Fruit fly (Drosophila melanogaster) whole organism, embryonic: ENCODE data around the gene Xe7.

Source experiments
- ATbp ChIP-seq: fragments of 200-800 bp; sonication (Bioruptor generic); optimal IDR thresholded peaks from 2 replicates; lab custom pipeline; 2017; ENCODE audit warnings: missing biosample characterization, mild to moderate bottlenecking, missing genetic modification characterization, missing genetic modification reagents
- Atf6 ChIP-seq: fragments of 200-800 bp; sonication (Bioruptor generic); IDR thresholded peaks from 2 replicates; pipeline ENCODE4 v1.3.6; 2022; ENCODE audit warnings: missing biosample characterization, missing genetic modification characterization
- CG10209 ChIP-seq: fragments of 200-800 bp; sonication (Bioruptor generic); optimal IDR thresholded peaks from 3 replicates; lab custom pipeline; 2017; ENCODE audit warnings: missing biosample characterization, mild to moderate bottlenecking, missing genetic modification characterization, missing genetic modification reagents
- CG10543 ChIP-seq: fragments of 200-800 bp; sonication (Bioruptor generic); optimal IDR thresholded peaks from 3 replicates; lab custom pipeline; 2017; ENCODE audit warnings: missing biosample characterization, mild to moderate bottlenecking, missing genetic modification characterization, moderate library complexity
- CG10979 ChIP-seq: fragments of 200-800 bp; sonication (Bioruptor generic); optimal IDR thresholded peaks from 2 replicates; lab custom pipeline; 2018; ENCODE audit warnings: missing biosample characterization, mild to moderate bottlenecking, missing genetic modification characterization, moderate library complexity
- CG12769 ChIP-seq: fragments of 200-800 bp; sonication (Bioruptor generic); optimal IDR thresholded peaks from 2 replicates; lab custom pipeline; 2019; ENCODE audit warnings: missing biosample characterization, mild to moderate bottlenecking, missing genetic modification characterization, moderate library complexity
- CG1529 ChIP-seq: fragments of 200-800 bp; sonication (Bioruptor generic); optimal IDR thresholded peaks from 3 replicates; lab custom pipeline; 2018; ENCODE audit warnings: missing biosample characterization, missing genetic modification characterization
- CG15514 ChIP-seq: fragments of 200-800 bp; sonication (Bioruptor generic); optimal IDR thresholded peaks from 3 replicates; lab custom pipeline; 2017; ENCODE audit warnings: missing biosample characterization, missing genetic modification characterization, mild to moderate bottlenecking, moderate library complexity, missing genetic modification reagents
- CG16815 ChIP-seq: fragments of 200-800 bp; sonication (Bioruptor generic); optimal IDR thresholded peaks from 3 replicates; lab custom pipeline; 2017; ENCODE audit warnings: missing biosample characterization, mild to moderate bottlenecking, missing genetic modification characterization
- CG16863 ChIP-seq: fragments of 200-800 bp; sonication (Bioruptor generic); optimal IDR thresholded peaks from 3 replicates; lab custom pipeline; 2016; ENCODE audit warnings: missing biosample characterization, missing genetic modification characterization
- CG17829 ChIP-seq: fragments of 200-800 bp; optimal IDR thresholded peaks from 2 replicates; lab custom pipeline; 2019; ENCODE audit warnings: missing biosample characterization, mild to moderate bottlenecking, missing genetic modification characterization, moderate library complexity
- CG18476 ChIP-seq: fragments of 200-800 bp; sonication (Bioruptor generic); optimal IDR thresholded peaks from 2 replicates; lab custom pipeline; 2016; ENCODE audit warnings: missing biosample characterization, mild to moderate bottlenecking, missing genetic modification characterization
- CG18599 ChIP-seq: fragments of 200-800 bp; sonication (Bioruptor generic); optimal IDR thresholded peaks from 3 replicates; lab custom pipeline; 2017; ENCODE audit warnings: missing biosample characterization, missing genetic modification characterization, mild to moderate bottlenecking, moderate library complexity, missing genetic modification reagents
- CG2199 ChIP-seq: fragments of 200-800 bp; sonication (Bioruptor generic); IDR thresholded peaks from 3 replicates; pipeline ENCODE4 v1.3.6; 2022; ENCODE audit warnings: missing biosample characterization, missing genetic modification characterization
- CG31365 ChIP-seq: fragments of 200-800 bp; sonication (Bioruptor generic); optimal IDR thresholded peaks from 2 replicates; lab custom pipeline; 2018; ENCODE audit warnings: missing biosample characterization, mild to moderate bottlenecking, missing genetic modification characterization
- CG3163 ChIP-seq: fragments of 200-800 bp; sonication (Bioruptor generic); optimal IDR thresholded peaks from 3 replicates; lab custom pipeline; 2016; ENCODE audit warnings: missing biosample characterization, missing genetic modification characterization
- CG32532 ChIP-seq: fragments of 200-800 bp; sonication (Bioruptor generic); IDR thresholded peaks from 2 replicates; pipeline ENCODE4 v1.3.6; 2022; ENCODE audit warnings: missing biosample characterization, missing genetic modification characterization
- CG7928 ChIP-seq: fragments of 200-800 bp; sonication (Bioruptor generic); optimal IDR thresholded peaks from 2 replicates; lab custom pipeline; 2017; ENCODE audit warnings: missing biosample characterization, mild to moderate bottlenecking, missing genetic modification characterization
- CG8281 ChIP-seq: fragments of 200-800 bp; sonication (Bioruptor generic); optimal IDR thresholded peaks from 2 replicates; lab custom pipeline; 2018; ENCODE audit warnings: missing biosample characterization, mild to moderate bottlenecking, missing genetic modification characterization, moderate library complexity
- CG8290 ChIP-seq, 3 experiments: fragments of 200-800 bp; sonication (Bioruptor generic); optimal IDR thresholded peaks; 2 replicates each; lab custom pipeline; 2016 to 2019; ENCODE audit warnings: missing biosample characterization in 3 of 3, missing genetic modification characterization in 3 of 3, mild to moderate bottlenecking in 2 of 3, moderate library complexity in 1 of 3
- CG8359 ChIP-seq: fragments of 200-800 bp; sonication (Bioruptor generic); optimal IDR thresholded peaks from 2 replicates; lab custom pipeline; 2017; ENCODE audit warnings: missing biosample characterization, mild to moderate bottlenecking, missing genetic modification characterization, borderline replicate concordance
- CTCF ChIP-seq: fragments of 200-800 bp; sonication (Bioruptor generic); optimal IDR thresholded peaks from 2 replicates; lab custom pipeline; 2017; ENCODE audit warnings: missing biosample characterization, mild to moderate bottlenecking, missing genetic modification characterization, moderate library complexity
- Doc3 ChIP-seq: fragments of 200-800 bp; sonication (Bioruptor generic); IDR thresholded peaks from 3 replicates; pipeline ENCODE4 v1.3.6; 2022; ENCODE audit warnings: missing biosample characterization, missing genetic modification characterization; ENCODE audit not compliant: partially characterized antibody
- Drgx ChIP-seq: fragments of 200-800 bp; sonication (Bioruptor generic); IDR thresholded peaks from 2 replicates; pipeline ENCODE4 v1.3.6; 2022; ENCODE audit warnings: missing biosample characterization, missing genetic modification characterization
- Eip74EF ChIP-seq, 2 experiments: fragments of 200-800 bp in 1 of 2; fragments of >200 bp in 1 of 2; sonication (Bioruptor generic) in 1 of 2; optimal IDR thresholded peaks; 2 replicates each; lab custom pipeline; 2017 to 2019; ENCODE audit warnings: missing biosample characterization in 2 of 2, missing genetic modification characterization in 2 of 2, mild to moderate bottlenecking in 1 of 2, moderate library complexity in 1 of 2
- Gsc ChIP-seq: fragments of 200-800 bp; sonication (Bioruptor generic); IDR thresholded peaks from 2 replicates; pipeline ENCODE4 v1.3.6; 2022; ENCODE audit warnings: missing biosample characterization, missing genetic modification characterization
- HLH3B ChIP-seq: fragments of 200-800 bp; sonication (Bioruptor generic); IDR thresholded peaks from 2 replicates; pipeline ENCODE4 v1.3.6; 2022; ENCODE audit warnings: missing biosample characterization, missing genetic modification characterization
- HmgD ChIP-seq: fragments of 200-800 bp; sonication (Bioruptor generic); optimal IDR thresholded peaks from 3 replicates; lab custom pipeline; 2016; ENCODE audit warnings: missing biosample characterization, missing genetic modification characterization
- Hr39 ChIP-seq: fragments of >200 bp; optimal IDR thresholded peaks from 2 replicates; lab custom pipeline; 2017
- Hr51 ChIP-seq, 2 experiments: fragments of 200-800 bp; sonication (Bioruptor generic); optimal IDR thresholded peaks; 2 replicates in 1 of 2; 3 replicates in 1 of 2; lab custom pipeline; 2016 to 2018; ENCODE audit warnings: missing biosample characterization in 2 of 2, missing genetic modification characterization in 2 of 2, mild to moderate bottlenecking in 1 of 2, moderate library complexity in 1 of 2
- Med ChIP-seq: fragments of 200-800 bp; sonication (Bioruptor generic); peaks from one replicate; lab custom pipeline; 2016; ENCODE audit warnings: missing biosample characterization, missing genetic modification characterization, mild to moderate bottlenecking, inconsistent platforms, moderate library complexity
- Trl ChIP-seq, 3 experiments: fragments of >200 bp in 2 of 3; fragments of 200-800 bp in 1 of 3; sonication (Bioruptor generic) in 1 of 3; optimal IDR thresholded peaks; 2 replicates in 1 of 3; 3 replicates in 2 of 3; lab custom pipeline; 2016 to 2017; ENCODE audit warnings: missing biosample characterization in 1 of 3, missing genetic modification characterization in 1 of 3
- Xrp1 ChIP-seq: fragments of 200-800 bp; sonication (Bioruptor generic); IDR thresholded peaks from 2 replicates; pipeline ENCODE4 v1.3.6; 2022; ENCODE audit warnings: missing biosample characterization, missing genetic modification characterization
- cato ChIP-seq: fragments of 200-800 bp; sonication (Bioruptor generic); optimal IDR thresholded peaks from 2 replicates; lab custom pipeline; 2016; ENCODE audit warnings: missing biosample characterization, missing genetic modification characterization, borderline replicate concordance
- chinmo ChIP-seq: fragments of 200-800 bp; sonication (Bioruptor generic); IDR thresholded peaks from 4 replicates; pipeline ENCODE4 v1.3.6; 2022; ENCODE audit warnings: missing biosample characterization, missing genetic modification characterization; ENCODE audit not compliant: partially characterized antibody
- chn ChIP-seq: fragments of 200-800 bp; sonication (Bioruptor generic); optimal IDR thresholded peaks from 2 replicates; lab custom pipeline; 2016; ENCODE audit warnings: missing biosample characterization, missing genetic modification characterization
- danr ChIP-seq: fragments of 200-800 bp; sonication (Bioruptor generic); IDR thresholded peaks from 2 replicates; pipeline ENCODE4 v1.3.6; 2022; ENCODE audit warnings: missing biosample characterization, missing genetic modification characterization
- eve ChIP-seq, 2 experiments: fragments of >200 bp; optimal IDR thresholded peaks; 2 replicates each; lab custom pipeline; 2017; ENCODE audit warnings: missing biosample characterization in 2 of 2, missing genetic modification characterization in 2 of 2
- lilli ChIP-seq: fragments of 200-800 bp; sonication (Bioruptor generic); optimal IDR thresholded peaks from 3 replicates; lab custom pipeline; 2016; ENCODE audit warnings: missing biosample characterization, missing genetic modification characterization
- nerfin-2 ChIP-seq: fragments of 200-800 bp; sonication (Bioruptor generic); IDR thresholded peaks from 2 replicates; pipeline ENCODE4 v1.3.6; 2022; ENCODE audit warnings: missing biosample characterization, missing genetic modification characterization; ENCODE audit not compliant: partially characterized antibody
- repo ChIP-seq: fragments of 200-800 bp; sonication (Bioruptor generic); optimal IDR thresholded peaks from 2 replicates; lab custom pipeline; 2016; ENCODE audit warnings: missing biosample characterization, missing genetic modification characterization
- sens ChIP-seq: fragments of 200-800 bp; sonication (Bioruptor generic); peaks from one replicate; lab custom pipeline; 2016; ENCODE audit warnings: missing biosample characterization, missing genetic modification characterization
- so ChIP-seq: fragments of 200-800 bp; sonication (Bioruptor generic); IDR thresholded peaks from 3 replicates; pipeline ENCODE4 v1.3.6; 2022; ENCODE audit warnings: missing biosample characterization, missing genetic modification characterization
- sr ChIP-seq: fragments of 200-800 bp; sonication (Bioruptor generic); IDR thresholded peaks from 3 replicates; pipeline ENCODE4 v1.3.6; 2022; ENCODE audit warnings: missing biosample characterization, missing genetic modification characterization
- sug ChIP-seq: fragments of 200-800 bp; optimal IDR thresholded peaks from 2 replicates; lab custom pipeline; 2019; ENCODE audit warnings: missing biosample characterization, mild to moderate bottlenecking, missing genetic modification characterization, moderate library complexity
- z ChIP-seq: fragments of 200-800 bp; sonication (Bioruptor generic); IDR thresholded peaks from 3 replicates; pipeline ENCODE4 v1.3.6; 2022; ENCODE audit warnings: missing biosample characterization, missing genetic modification characterization
- zfh2 ChIP-seq: fragments of 200-800 bp; sonication (Bioruptor generic); optimal IDR thresholded peaks from 2 replicates; lab custom pipeline; 2016; ENCODE audit warnings: missing biosample characterization, missing genetic modification characterization

The Xe7 gene

dm6 chr3R:5704982-5705381 lies 35.8 kb upstream of the Xe7 start:
- TF ChIP-seq CG18476 (GFP tag; lab: Kevin White, UChicago) (no peak), CG8359 (GFP tag; lab: Kevin White, UChicago) (peak; percentile 99)

- TF ChIP-seq HLH3B (no peak), Drgx (GFP tag; lab: Robert Waterston, UW) (0 out of 2 replicates have a peak, but pooled peaks have one; percentile 15), CG16863 (GFP tag; lab: Kevin White, UChicago) (no peak), CG18599 (GFP tag; lab: Kevin White, UChicago) (no peak), nerfin-2 (GFP tag; lab: Robert Waterston, UW) (no peak), danr (no peak), CG10543 (GFP tag; lab: Kevin White, UChicago) (no peak), Eip74EF (GFP tag; optimal IDR thresholded peaks at IDR 0.05; lab: Kevin White, UChicago) (no peak), sens (peak; percentile 61), Hr51 (GFP tag; optimal IDR thresholded peaks at IDR 0.05; lab: Kevin White, UChicago) (no peak), CG10209 (no peak), CG3163 (no peak), sr (GFP tag; lab: Robert Waterston, UW) (no peak), CG32532 (peak; percentile 36; the same call in 1 of the 2 replicates), CG8281 (peak; percentile 14), HmgD (GFP tag; lab: Kevin White, UChicago) (no peak), CG17829 (tag; lab: Kevin White, UChicago) (no peak), CG31365 (no peak), ATbp (GFP tag; lab: Kevin White, UChicago) (no peak), CG15514 (GFP tag; lab: Kevin White, UChicago) (no peak), CG16815 (GFP tag; lab: Kevin White, UChicago) (no peak), chn (GFP tag; lab: Kevin White, UChicago) (no peak), CG7928 (GFP tag; lab: Kevin White, UChicago) (no peak), CG2199 (GFP tag; lab: Robert Waterston, UW) (peak; percentile 80; the same call in 2 of the 3 replicates), z (no peak), lilli (GFP tag; lab: Kevin White, UChicago) (no peak), CG10979 (tag; lab: Kevin White, UChicago) (peak; percentile 4), Atf6 (no peak), CG8290 (GFP tag; optimal IDR thresholded peaks at IDR 0.05; lab: Kevin White, UChicago) (no peak), CG8290 (tag; optimal IDR thresholded peaks at IDR 0.05; lab: Kevin White, UChicago) (peak in 1 of 2 experiments; percentile 0), CG12769 (tag; lab: Kevin White, UChicago) (peak; percentile 14), eve (GFP tag; optimal IDR thresholded peaks at IDR 0.05; lab: Kevin White, UChicago) (no peak), chinmo (GFP tag; lab: Robert Waterston, UW) (0 out of 4 replicates have a peak, but pooled peaks have one; percentile 46), Trl (optimal IDR thresholded peaks at IDR 0.05; lab: Kevin White, UChicago) (peak; percentile 82 to 94), Trl (GFP tag; optimal IDR thresholded peaks at IDR 0.05; lab: Kevin White, UChicago) (no peak), CG18476 (GFP tag; lab: Kevin White, UChicago) (no peak), so (GFP tag; lab: Robert Waterston, UW) (peak; percentile 59; the same call in 1 of the 3 replicates), CG1529 (GFP tag; lab: Kevin White, UChicago) (no peak), Hr39 (lab: Kevin White, UChicago) (peak; percentile 11), cato (GFP tag; lab: Kevin White, UChicago) (no peak), zfh2 (no peak), Med (GFP tag; lab: Kevin White, UChicago) (peak; percentile 60), repo (GFP tag; lab: Kevin White, UChicago) (no peak), CTCF (GFP tag; lab: Kevin White, UChicago) (peak; percentile 13), CG8359 (GFP tag; lab: Kevin White, UChicago) (peak; percentile 28), sug (tag; lab: Kevin White, UChicago) (no peak), Gsc (GFP tag; lab: Robert Waterston, UW) (no peak), Xrp1 (GFP tag; lab: Robert Waterston, UW) (0 out of 2 replicates have a peak, but pooled peaks have one; percentile 9), Doc3 (GFP tag; lab: Robert Waterston, UW) (peak; percentile 28; the same call in 1 of the 3 replicates)
Observed at dm6 chr3R:5701104-5701503, 32.0 kb upstream of the Xe7 start.
